Worm (Caenorhabditis elegans): ENCODE results near the gene nspd-2.

nspd-2 gene

DNA sequence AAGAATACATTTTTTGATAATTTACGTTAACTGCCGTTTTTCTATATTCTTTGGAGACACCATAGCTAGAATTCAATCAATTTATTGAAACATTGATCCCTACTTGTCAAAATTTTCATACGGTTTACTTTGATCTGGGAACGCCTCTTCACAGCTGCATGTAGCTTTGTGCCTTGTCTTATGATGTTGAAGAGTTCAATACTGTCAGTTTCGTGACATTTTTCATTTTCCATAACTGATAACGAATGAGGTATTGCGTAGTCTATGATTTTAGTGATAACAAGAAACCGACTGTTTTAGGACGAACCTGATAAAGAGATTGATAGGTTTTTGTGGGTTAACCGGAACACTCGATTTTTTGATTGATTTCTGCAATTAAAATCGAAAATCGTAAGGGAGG, 42.4 kb upstream of the nspd-2 start (continued):
- peak; percentile 93 for TF ChIP-seq dve-1 (tag; optimal IDR thresholded peaks at IDR 0.05; ENCODE audit: insufficient read depth)
- TF ChIP-seq mdl-1 (tag; optimal IDR thresholded peaks at IDR 0.05), result peak in 1 of 2 experiments; percentile 57
- no peak for TF ChIP-seq lin-15B (tag; optimal IDR thresholded peaks at IDR 0.05)
- TF ChIP-seq nhr-77 (tag; optimal IDR thresholded peaks at IDR 0.05), result peak; percentile 92

- TF ChIP-seq snpc-1.2 (GFP tag; IDR thresholded peaks at IDR 0.05) (no peak), ZK546.5 (tag; optimal IDR thresholded peaks at IDR 0.05) (no peak), php-3 (GFP tag; IDR thresholded peaks at IDR 0.05) (peak; percentile 82), attf-4 (tag; optimal IDR thresholded peaks at IDR 0.05) (no peak), Y5F2A.4 (GFP tag; optimal IDR thresholded peaks at IDR 0.05) (no peak), nhr-10 (tag; optimal IDR thresholded peaks at IDR 0.05) (no peak), tag-97 (GFP tag; IDR thresholded peaks at IDR 0.05) (no peak), daf-16 (GFP tag; optimal IDR thresholded peaks at IDR 0.05) (no peak), daf-16 (tag; optimal IDR thresholded peaks at IDR 0.05) (peak; percentile 68), pqm-1 (tag; optimal IDR thresholded peaks at IDR 0.05) (peak; percentile 31), ceh-62 (tag; optimal IDR thresholded peaks at IDR 0.05) (no peak), hlh-11 (tag; optimal IDR thresholded peaks at IDR 0.05) (peak; percentile 60), hmg-1.1 (GFP tag; IDR thresholded peaks at IDR 0.05) (no peak), F37D6.2 (tag; optimal IDR thresholded peaks at IDR 0.05) (no peak), hif-1 (tag; optimal IDR thresholded peaks at IDR 0.05) (no peak), nhr-76 (tag; optimal IDR thresholded peaks at IDR 0.05) (no peak), mdt-29 (GFP tag; IDR thresholded peaks at IDR 0.05) (0 out of 2 replicates have a peak, but pooled peaks have one; percentile 10), skn-1 (tag; optimal IDR thresholded peaks at IDR 0.05) (no peak), R02D3.7 (tag; optimal IDR thresholded peaks at IDR 0.05) (no peak), F26F4.8 (GFP tag; conservative IDR thresholded peaks at IDR 0.05) (no peak), gei-8 (GFP tag; optimal IDR thresholded peaks at IDR 0.05) (no peak), egl-27 (tag; optimal IDR thresholded peaks at IDR 0.05) (no peak), nhr-28 (tag; optimal IDR thresholded peaks at IDR 0.05) (peak; percentile 61), daf-12 (tag; optimal IDR thresholded peaks at IDR 0.05) (no peak), T26A8.4 (GFP tag; IDR thresholded peaks at IDR 0.05) (no peak), tra-1 (GFP tag; IDR thresholded peaks at IDR 0.05) (0 out of 2 replicates have a peak, but pooled peaks have one; percentile 12), nhr-11 (tag; optimal IDR thresholded peaks at IDR 0.05) (no peak), jun-1 (tag; optimal IDR thresholded peaks at IDR 0.05) (no peak), mxl-3 (GFP tag; optimal IDR thresholded peaks at IDR 0.05) (no peak), nhr-237 (tag; optimal IDR thresholded peaks at IDR 0.05) (no peak), lim-7 (GFP tag; IDR thresholded peaks at IDR 0.05) (no peak), nhr-111 (GFP tag; optimal IDR thresholded peaks at IDR 0.05) (no peak), snpc-4 (tag; optimal IDR thresholded peaks at IDR 0.05) (no peak), ces-1 (GFP tag; optimal IDR thresholded peaks at IDR 0.05) (no peak), Y48G9A.11 (GFP tag; IDR thresholded peaks at IDR 0.05) (no peak), ceh-28 (tag; optimal IDR thresholded peaks at IDR 0.05) (no peak), ceh-32 (tag; optimal IDR thresholded peaks at IDR 0.05; ENCODE audit: poor library complexity) (no peak), zip-11 (GFP tag; IDR thresholded peaks at IDR 0.05) (no peak), mdl-1 (tag; optimal IDR thresholded peaks at IDR 0.05) (no peak), fkh-10 (GFP tag; optimal IDR thresholded peaks at IDR 0.05) (no peak), dmd-6 (GFP tag; IDR thresholded peaks at IDR 0.05) (peak; percentile 62), mxl-2 (GFP tag; conservative IDR thresholded peaks at IDR 0.05) (no peak), zip-2 (tag; optimal IDR thresholded peaks at IDR 0.05) (no peak), nhr-48 (tag; optimal IDR thresholded peaks at IDR 0.05) (peak; percentile 4), Y105C5A.15 (GFP tag; IDR thresholded peaks at IDR 0.05) (no peak), set-16 (GFP tag; IDR thresholded peaks at IDR 0.05) (no peak), madf-5 (GFP tag; IDR thresholded peaks at IDR 0.05) (no peak), ceh-44 (GFP tag; IDR thresholded peaks at IDR 0.05) (no peak), vab-7 (GFP tag; IDR thresholded peaks at IDR 0.05) (no peak)
Observed at ce11 chrIV:9802711-9803110, 41.1 kb upstream of the nspd-2 start, which contains the start of gene fat-3. Gene fat-3, plus strand, starts transcription at chrIV:9803023.
